Worm (Caenorhabditis elegans): Measurements from ENCODE around the gene lido-1.

Gene lido-1

DNA sequence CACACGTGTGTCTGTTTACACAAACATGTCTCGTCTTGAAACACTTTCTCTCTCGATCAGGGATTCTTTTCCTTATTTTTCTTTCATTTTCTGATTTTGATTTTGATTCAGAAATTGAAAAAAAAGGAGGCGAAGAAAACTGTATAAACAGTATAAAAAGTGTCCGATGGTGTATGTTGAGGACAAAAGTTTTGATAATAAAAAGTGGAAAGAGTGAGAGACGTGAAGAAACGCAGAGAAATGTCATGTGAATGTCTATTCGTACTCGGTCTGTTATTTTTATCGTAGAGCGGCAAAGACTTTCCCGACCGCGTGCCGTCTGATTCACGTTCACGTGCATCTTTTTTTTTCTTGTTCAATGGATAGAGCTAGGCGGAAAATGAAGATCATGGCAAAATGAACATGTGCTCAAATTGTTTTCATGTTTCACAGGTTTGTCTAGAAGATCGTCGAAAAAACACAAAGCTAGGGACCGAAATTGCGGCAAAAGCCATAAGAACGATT is 32.6 kb downstream of the lido-1 start (continued):
- TF ChIP-seq ceh-82 (tag; optimal IDR thresholded peaks at IDR 0.05) (no peak), sma-3 (GFP tag; optimal IDR thresholded peaks at IDR 0.05) (peak; percentile 82), mdl-1 (tag; optimal IDR thresholded peaks at IDR 0.05) (peak; percentile 53 to 81), zag-1 (tag; optimal IDR thresholded peaks at IDR 0.05) (no peak), crh-2 (tag; optimal IDR thresholded peaks at IDR 0.05) (peak; percentile 72), unc-62 (GFP tag; optimal IDR thresholded peaks at IDR 0.05) (no peak), blmp-1 (tag; optimal IDR thresholded peaks at IDR 0.05; ENCODE audit: insufficient read depth) (peak; percentile 40), elt-3 (tag; optimal IDR thresholded peaks at IDR 0.05) (no peak), C34F6.9 (tag; optimal IDR thresholded peaks at IDR 0.05) (peak; percentile 19), dmd-4 (tag; optimal IDR thresholded peaks at IDR 0.05) (no peak), sem-4 (tag; optimal IDR thresholded peaks at IDR 0.05) (no peak), R02D3.7 (tag; optimal IDR thresholded peaks at IDR 0.05) (no peak), nhr-25 (tag; optimal IDR thresholded peaks at IDR 0.05) (peak; percentile 33), egl-27 (tag; optimal IDR thresholded peaks at IDR 0.05) (peak; percentile 6), lsy-2 (tag; optimal IDR thresholded peaks at IDR 0.05) (peak in 1 of 2 experiments; percentile 58), Y55F3AM.14 (GFP tag; optimal IDR thresholded peaks at IDR 0.05) (no peak), F13H6.1 (tag; optimal IDR thresholded peaks at IDR 0.05) (peak; percentile 59), lin-13 (GFP tag; optimal IDR thresholded peaks at IDR 0.05) (no peak), nhr-21 (tag; optimal IDR thresholded peaks at IDR 0.05) (peak; percentile 75), ama-1 (optimal IDR thresholded peaks at IDR 0.05) (no peak), unc-55 (GFP tag; optimal IDR thresholded peaks at IDR 0.05) (no peak), lin-39 (tag; optimal IDR thresholded peaks at IDR 0.05) (no peak), skn-1 (tag; optimal IDR thresholded peaks at IDR 0.05) (no peak), gmeb-1 (tag; optimal IDR thresholded peaks at IDR 0.05) (peak; percentile 47), ZK546.5 (tag; optimal IDR thresholded peaks at IDR 0.05) (no peak), nhr-23 (tag; optimal IDR thresholded peaks at IDR 0.05) (no peak), peb-1 (tag; optimal IDR thresholded peaks at IDR 0.05) (no peak), fos-1 (tag; optimal IDR thresholded peaks at IDR 0.05) (peak; percentile 82)

DNA sequence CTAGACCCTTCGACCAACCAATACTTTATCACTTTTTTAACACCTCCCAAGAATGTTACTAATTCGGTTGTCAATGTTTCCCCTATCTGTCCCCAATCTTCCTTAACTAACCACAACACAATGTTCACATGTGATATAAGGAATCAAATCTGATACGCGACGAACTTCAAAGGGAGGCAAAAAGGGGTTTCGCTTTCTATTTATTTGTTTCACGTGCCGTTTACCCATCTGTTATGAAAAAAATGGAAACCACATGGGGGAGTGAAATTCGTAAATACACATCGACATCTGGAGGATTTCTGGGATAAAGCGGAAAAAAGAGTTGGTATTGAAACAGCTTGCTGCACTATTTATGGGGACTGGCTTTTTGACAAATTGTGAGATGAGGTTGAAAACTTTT is 34.2 kb downstream of the lido-1 start:
- TF ChIP-seq nhr-129 (tag; optimal IDR thresholded peaks at IDR 0.05) = peak; percentile 54
- no peak for TF ChIP-seq skn-1 (tag; optimal IDR thresholded peaks at IDR 0.05)
- peak; percentile 71 for TF ChIP-seq blmp-1 (tag; optimal IDR thresholded peaks at IDR 0.05; ENCODE audit: insufficient read depth)
- TF ChIP-seq sma-9 (GFP tag; optimal IDR thresholded peaks at IDR 0.05) = peak; percentile 57
- TF ChIP-seq sma-9 (tag; optimal IDR thresholded peaks at IDR 0.05) = no peak
- peak; percentile 8 for TF ChIP-seq sma-3 (GFP tag; optimal IDR thresholded peaks at IDR 0.05)
- TF ChIP-seq dmd-4 (tag; optimal IDR thresholded peaks at IDR 0.05) = no peak
- TF ChIP-seq nhr-21 (tag; optimal IDR thresholded peaks at IDR 0.05) = peak; percentile 22
- no peak for TF ChIP-seq R02D3.7 (tag; optimal IDR thresholded peaks at IDR 0.05)
- peak; percentile 6 for TF ChIP-seq ama-1 (optimal IDR thresholded peaks at IDR 0.05)
- TF ChIP-seq crh-2 (tag; optimal IDR thresholded peaks at IDR 0.05) = peak; percentile 3

DNA sequence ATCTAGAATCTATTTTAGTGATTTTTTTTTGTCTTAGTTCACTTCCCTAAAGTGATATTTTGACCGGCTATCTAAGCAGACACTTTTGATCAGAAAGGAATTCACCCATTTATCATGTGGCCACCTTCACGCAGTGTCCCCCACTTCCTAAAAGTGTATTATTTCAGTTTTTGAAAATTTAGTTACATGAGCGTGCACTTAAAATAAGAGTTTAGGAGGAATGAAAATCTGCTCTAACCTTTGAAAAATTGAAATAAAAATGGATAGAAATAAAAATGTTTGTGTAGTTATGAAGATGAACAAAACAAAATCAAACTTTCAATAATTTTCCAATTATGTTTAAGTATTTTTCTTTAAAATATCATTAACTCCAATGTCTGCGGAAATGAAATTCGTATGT is 36.6 kb downstream of the lido-1 start:
- TF ChIP-seq nhr-129 (tag; optimal IDR thresholded peaks at IDR 0.05) = no peak
- TF ChIP-seq alr-1 (tag; optimal IDR thresholded peaks at IDR 0.05) = no peak
- TF ChIP-seq dmd-4 (tag; optimal IDR thresholded peaks at IDR 0.05) = no peak
- TF ChIP-seq elt-1 (tag; optimal IDR thresholded peaks at IDR 0.05) = no peak

DNA sequence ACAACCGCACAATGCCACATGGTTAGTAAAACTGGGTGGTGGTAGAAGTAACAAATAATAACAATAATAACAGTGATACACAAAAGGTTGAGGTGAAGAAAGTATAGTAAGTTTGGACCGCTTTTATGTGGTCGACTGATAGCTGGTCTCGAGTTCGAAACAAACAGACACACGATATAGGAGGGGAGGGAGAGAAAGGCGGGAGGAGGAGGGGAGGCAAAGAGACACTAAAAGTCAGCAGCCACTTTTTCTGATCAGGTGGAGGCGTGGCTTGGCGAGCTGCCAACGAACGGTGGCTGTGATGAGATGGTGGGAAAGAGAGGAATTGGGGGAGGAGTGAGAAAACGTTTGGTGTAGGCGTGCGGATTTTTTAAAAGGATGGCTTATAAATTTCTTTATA is 38.0 kb downstream of the lido-1 start:
- TF ChIP-seq nhr-21 (tag; optimal IDR thresholded peaks at IDR 0.05) (no peak), nhr-10 (tag; optimal IDR thresholded peaks at IDR 0.05) (no peak), nhr-23 (tag; optimal IDR thresholded peaks at IDR 0.05) (no peak), F13H6.1 (tag; optimal IDR thresholded peaks at IDR 0.05) (no peak), Y55F3AM.14 (GFP tag; optimal IDR thresholded peaks at IDR 0.05) (no peak), gmeb-1 (tag; optimal IDR thresholded peaks at IDR 0.05) (no peak), egl-27 (tag; optimal IDR thresholded peaks at IDR 0.05) (no peak), alr-1 (tag; optimal IDR thresholded peaks at IDR 0.05) (no peak), unc-62 (GFP tag; optimal IDR thresholded peaks at IDR 0.05) (no peak), aly-2 (tag; optimal IDR thresholded peaks at IDR 0.05) (no peak), ztf-1 (GFP tag; conservative IDR thresholded peaks at IDR 0.05) (no peak), C34F6.9 (tag; optimal IDR thresholded peaks at IDR 0.05) (no peak), nhr-129 (tag; optimal IDR thresholded peaks at IDR 0.05) (peak; percentile 59), sma-9 (GFP tag; optimal IDR thresholded peaks at IDR 0.05) (peak; percentile 33), sma-9 (tag; optimal IDR thresholded peaks at IDR 0.05) (no peak), blmp-1 (tag; optimal IDR thresholded peaks at IDR 0.05; ENCODE audit: insufficient read depth) (peak; percentile 14), dmd-4 (tag; optimal IDR thresholded peaks at IDR 0.05) (no peak), ceh-16 (tag; optimal IDR thresholded peaks at IDR 0.05) (no peak), ama-1 (optimal IDR thresholded peaks at IDR 0.05) (peak; percentile 79), ceh-82 (tag; optimal IDR thresholded peaks at IDR 0.05) (no peak), nhr-11 (tag; optimal IDR thresholded peaks at IDR 0.05) (no peak)

Measured in whole organism, L2 larva.